Fruit fly (Drosophila melanogaster): Measurements from ENCODE around the gene CG4619.

DNA sequence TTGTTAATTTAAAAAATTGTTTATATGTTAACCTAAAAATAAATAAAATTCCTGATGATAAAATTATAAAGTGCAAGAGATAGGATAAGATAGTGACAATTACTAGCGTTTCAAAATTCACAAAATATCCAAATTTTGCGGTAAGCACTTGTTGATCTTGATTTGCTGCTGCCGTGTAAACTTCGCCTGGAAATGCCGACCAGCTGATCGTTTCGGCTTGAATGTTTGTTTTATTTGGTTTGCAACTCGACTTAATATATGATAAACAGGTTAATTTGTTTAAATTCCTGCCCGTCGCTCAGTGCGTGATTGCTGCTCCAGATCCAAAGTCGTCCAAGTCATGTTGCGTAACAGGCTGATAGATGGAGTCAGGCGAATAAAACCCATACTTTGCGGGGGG lies 17.3 kb upstream of the CG4619 start, which contains the start of gene CG4592:
- TF ChIP-seq CTCF (optimal IDR thresholded peaks at IDR 0.05) (no peak), CG8478 (optimal IDR thresholded peaks at IDR 0.05) (no peak)
